Fruit fly (Drosophila melanogaster) whole organism, embryonic: ENCODE data around the gene CG17344.

Source experiments
- Atf-2 ChIP-seq: fragments of 200-800 bp; sonication (Bioruptor generic); optimal IDR thresholded peaks from 2 replicates; lab custom pipeline; 2016; ENCODE audit warnings: missing biosample characterization, missing genetic modification characterization
- CG12299 ChIP-seq: fragments of 200-800 bp; sonication (Bioruptor generic); optimal IDR thresholded peaks from 2 replicates; lab custom pipeline; 2018; ENCODE audit warnings: missing biosample characterization, mild to moderate bottlenecking, missing genetic modification characterization
- CG17912 ChIP-seq: fragments of 200-800 bp; sonication (Bioruptor generic); optimal IDR thresholded peaks from 2 replicates; lab custom pipeline; 2018; ENCODE audit warnings: missing biosample characterization, mild to moderate bottlenecking, missing genetic modification characterization
- CG18011 ChIP-seq: fragments of 200-800 bp; sonication (Bioruptor generic); optimal IDR thresholded peaks from 2 replicates; lab custom pipeline; 2017; ENCODE audit warnings: missing biosample characterization, missing genetic modification characterization, mild to moderate bottlenecking, moderate library complexity, missing genotype
- CG1832 ChIP-seq: fragments of 200-800 bp; sonication (Bioruptor generic); optimal IDR thresholded peaks from 2 replicates; lab custom pipeline; 2017; ENCODE audit warnings: missing biosample characterization, mild to moderate bottlenecking, missing genetic modification characterization, inconsistent platforms
- CG33557 ChIP-seq: fragments of 200-800 bp; sonication (Bioruptor generic); optimal IDR thresholded peaks from 2 replicates; lab custom pipeline; 2019; ENCODE audit warnings: missing biosample characterization, mild to moderate bottlenecking, missing genetic modification characterization, moderate library complexity
- CG3407 ChIP-seq: fragments of 200-800 bp; sonication (Bioruptor generic); optimal IDR thresholded peaks from 2 replicates; lab custom pipeline; 2018; ENCODE audit warnings: missing biosample characterization, mild to moderate bottlenecking, missing genetic modification characterization
- CG3847 ChIP-seq: fragments of 200-800 bp; sonication (Bioruptor generic); IDR thresholded peaks from 2 replicates; pipeline ENCODE4 v1.3.6; 2022; ENCODE audit warnings: missing biosample characterization, missing genetic modification characterization
- CG4707 ChIP-seq: fragments of 200-800 bp; sonication (Bioruptor generic); optimal IDR thresholded peaks from 2 replicates; lab custom pipeline; 2018; ENCODE audit warnings: missing biosample characterization, mild to moderate bottlenecking, missing genetic modification characterization, moderate library complexity
- CG4854 ChIP-seq: fragments of 200-800 bp; sonication (Bioruptor generic); optimal IDR thresholded peaks from 2 replicates; lab custom pipeline; 2016; ENCODE audit warnings: missing biosample characterization, missing genetic modification characterization, inconsistent platforms
- CG5953 ChIP-seq: fragments of 200-800 bp; sonication (Bioruptor generic); IDR thresholded peaks from 2 replicates; pipeline ENCODE4 v1.3.6; 2022; ENCODE audit warnings: missing biosample characterization, missing genetic modification characterization
- CG8359 ChIP-seq: fragments of 200-800 bp; sonication (Bioruptor generic); optimal IDR thresholded peaks from 2 replicates; lab custom pipeline; 2017; ENCODE audit warnings: missing biosample characterization, mild to moderate bottlenecking, missing genetic modification characterization, borderline replicate concordance
- CG8478 ChIP-seq: fragments of >200 bp; optimal IDR thresholded peaks from 2 replicates; lab custom pipeline; 2018
- CG9727 ChIP-seq: fragments of 200-800 bp; sonication (Bioruptor generic); optimal IDR thresholded peaks from 3 replicates; lab custom pipeline; 2017; ENCODE audit warnings: missing biosample characterization, mild to moderate bottlenecking, missing genetic modification characterization
- CG9797 ChIP-seq: fragments of 200-800 bp; sonication (Bioruptor generic); optimal IDR thresholded peaks from 3 replicates; lab custom pipeline; 2018; ENCODE audit warnings: missing biosample characterization, mild to moderate bottlenecking, missing genetic modification characterization
- E2f2 ChIP-seq: fragments of 200-800 bp; sonication (Bioruptor generic); IDR thresholded peaks from 2 replicates; pipeline ENCODE4 v1.3.6; 2022; ENCODE audit warnings: missing biosample characterization, missing genetic modification characterization
- Eip74EF ChIP-seq, 2 experiments: fragments of 200-800 bp in 1 of 2; fragments of >200 bp in 1 of 2; sonication (Bioruptor generic) in 1 of 2; optimal IDR thresholded peaks; 2 replicates each; lab custom pipeline; 2017 to 2019; ENCODE audit warnings: missing biosample characterization in 2 of 2, missing genetic modification characterization in 2 of 2, mild to moderate bottlenecking in 1 of 2, moderate library complexity in 1 of 2
- Fer1 ChIP-seq: fragments of 200-800 bp; sonication (Bioruptor generic); optimal IDR thresholded peaks from 2 replicates; lab custom pipeline; 2017; ENCODE audit warnings: missing biosample characterization, mild to moderate bottlenecking, missing genetic modification characterization
- Hr51 ChIP-seq, 2 experiments: fragments of 200-800 bp; sonication (Bioruptor generic); optimal IDR thresholded peaks; 2 replicates in 1 of 2; 3 replicates in 1 of 2; lab custom pipeline; 2016 to 2018; ENCODE audit warnings: missing biosample characterization in 2 of 2, missing genetic modification characterization in 2 of 2, mild to moderate bottlenecking in 1 of 2, moderate library complexity in 1 of 2
- Hr78 ChIP-seq, 2 experiments: fragments of 200-800 bp in 1 of 2; fragments of >200 bp in 1 of 2; sonication (Bioruptor generic) in 1 of 2; optimal IDR thresholded peaks; 2 replicates each; lab custom pipeline; 2017 to 2019; ENCODE audit warnings: missing biosample characterization in 2 of 2, missing genetic modification characterization in 2 of 2, mild to moderate bottlenecking in 1 of 2, moderate library complexity in 1 of 2
- Kr ChIP-seq: fragments of 200-800 bp; sonication (Bioruptor generic); optimal IDR thresholded peaks from 2 replicates; lab custom pipeline; 2017; ENCODE audit warnings: missing biosample characterization, mild to moderate bottlenecking, missing genetic modification characterization
- Mrtf ChIP-seq: fragments of 200-800 bp; sonication (Bioruptor generic); IDR thresholded peaks from 3 replicates; pipeline ENCODE4 v1.3.6; 2022; ENCODE audit warnings: missing biosample characterization, missing genetic modification characterization
- NC2α ChIP-seq: fragments of 200-800 bp; sonication (Bioruptor generic); optimal IDR thresholded peaks from 2 replicates; lab custom pipeline; 2016; ENCODE audit warnings: missing biosample characterization, missing genetic modification characterization
- Nf-YC ChIP-seq: fragments of 200-800 bp; optimal IDR thresholded peaks from 3 replicates; lab custom pipeline; 2019; ENCODE audit warnings: missing biosample characterization, mild to moderate bottlenecking, missing genetic modification characterization, moderate library complexity
- Oaz ChIP-seq: fragments of 200-800 bp; sonication (Bioruptor generic); IDR thresholded peaks from 2 replicates; pipeline ENCODE4 v1.3.6; 2022; ENCODE audit warnings: missing biosample characterization, missing genetic modification characterization
- Side ChIP-seq: fragments of 200-800 bp; sonication (Bioruptor generic); optimal IDR thresholded peaks from 2 replicates; lab custom pipeline; 2016; ENCODE audit warnings: missing biosample characterization, missing genetic modification characterization
- Xbp1 ChIP-seq: fragments of 200-800 bp; sonication (Bioruptor generic); optimal IDR thresholded peaks from 3 replicates; lab custom pipeline; 2016; ENCODE audit warnings: missing biosample characterization, mild to moderate bottlenecking, missing genetic modification characterization
- aop ChIP-seq: fragments of 200-800 bp; sonication (Bioruptor generic); IDR thresholded peaks from 2 replicates; pipeline ENCODE4 v1.3.6; 2022; ENCODE audit warnings: missing biosample characterization, missing genetic modification characterization
- bcd ChIP-seq: fragments of 200-800 bp; sonication (Bioruptor generic); optimal IDR thresholded peaks from 2 replicates; lab custom pipeline; 2017; ENCODE audit warnings: missing biosample characterization, mild to moderate bottlenecking, missing genetic modification characterization
- bowl ChIP-seq: fragments of 200-800 bp; sonication (Bioruptor generic); IDR thresholded peaks from 2 replicates; pipeline ENCODE4 v1.3.6; 2022; ENCODE audit warnings: missing biosample characterization, missing genetic modification characterization
- br ChIP-seq: fragments of >200 bp; optimal IDR thresholded peaks from 2 replicates; lab custom pipeline; 2017
- btn ChIP-seq: fragments of 200-800 bp; sonication (Bioruptor generic); optimal IDR thresholded peaks from 2 replicates; lab custom pipeline; 2016; ENCODE audit warnings: missing biosample characterization, missing genetic modification characterization
- croc ChIP-seq: fragments of 200-800 bp; sonication (Bioruptor generic); conservative IDR thresholded peaks from 3 replicates; pipeline ENCODE4 v1.3.6; 2022; ENCODE audit warnings: missing biosample characterization, missing genetic modification characterization
- crol ChIP-seq: fragments of 200-800 bp; sonication (Bioruptor generic); IDR thresholded peaks from 2 replicates; pipeline ENCODE4 v1.3.6; 2022; ENCODE audit warnings: missing biosample characterization, missing genetic modification characterization
- gcm ChIP-seq: fragments of 200-800 bp; sonication (Bioruptor generic); optimal IDR thresholded peaks from 2 replicates; lab custom pipeline; 2019; ENCODE audit warnings: missing biosample characterization, mild to moderate bottlenecking, missing genetic modification characterization, moderate library complexity
- gsb ChIP-seq: fragments of 200-800 bp; sonication (Bioruptor generic); IDR thresholded peaks from 2 replicates; pipeline ENCODE4 v1.3.6; 2022; ENCODE audit warnings: missing biosample characterization, missing genetic modification characterization
- her ChIP-seq: fragments of 200-800 bp; sonication (Bioruptor generic); optimal IDR thresholded peaks from 2 replicates; lab custom pipeline; 2016; ENCODE audit warnings: missing biosample characterization, missing genetic modification characterization
- kni ChIP-seq: fragments of 200-800 bp; sonication (Bioruptor generic); optimal IDR thresholded peaks from 3 replicates; lab custom pipeline; 2017; ENCODE audit warnings: mild to moderate bottlenecking, missing biosample characterization, missing genetic modification reagents, missing genetic modification characterization
- mld ChIP-seq: fragments of 200-800 bp; sonication (Bioruptor generic); IDR thresholded peaks from 3 replicates; pipeline ENCODE4 v1.3.6; 2022; ENCODE audit warnings: missing biosample characterization, missing genetic modification characterization; ENCODE audit not compliant: partially characterized antibody
- p53 ChIP-seq: fragments of 200-800 bp; sonication (Bioruptor generic); optimal IDR thresholded peaks from 2 replicates; lab custom pipeline; 2016; ENCODE audit warnings: missing biosample characterization, missing genetic modification characterization
- pan ChIP-seq, 4 experiments: fragments of >200 bp in 3 of 4; fragments of 200-800 bp in 1 of 4; sonication (Bioruptor generic) in 1 of 4; optimal IDR thresholded peaks in 3 of 4; IDR thresholded peaks in 1 of 4; 2 replicates each; pipeline versions ENCODE4 v1.3.6 to Lab custom; 2017 to 2022; ENCODE audit warnings: missing biosample characterization in 2 of 4, missing genetic modification characterization in 2 of 4, mixed read lengths in 1 of 4
- rib ChIP-seq: fragments of 200-800 bp; sonication (Bioruptor generic); IDR thresholded peaks from 2 replicates; pipeline ENCODE4 v1.3.6; 2022; ENCODE audit warnings: missing biosample characterization, missing genetic modification characterization
- slp2 ChIP-seq: fragments of 200-800 bp; sonication (Bioruptor generic); optimal IDR thresholded peaks from 2 replicates; lab custom pipeline; 2016; ENCODE audit warnings: missing biosample characterization, missing genetic modification characterization
- sug ChIP-seq: fragments of 200-800 bp; optimal IDR thresholded peaks from 2 replicates; lab custom pipeline; 2019; ENCODE audit warnings: missing biosample characterization, mild to moderate bottlenecking, missing genetic modification characterization, moderate library complexity
- tll ChIP-seq, 2 experiments: fragments of 200-800 bp in 1 of 2; fragments of >200 bp in 1 of 2; sonication (Bioruptor generic) in 1 of 2; optimal IDR thresholded peaks; 2 replicates each; lab custom pipeline; 2017 to 2019; ENCODE audit warnings: missing biosample characterization in 2 of 2, missing genetic modification characterization in 2 of 2, mild to moderate bottlenecking in 1 of 2, moderate library complexity in 1 of 2
- ttk ChIP-seq: fragments of 200-800 bp; sonication (Bioruptor generic); IDR thresholded peaks from 2 replicates; pipeline ENCODE4 v2.1.2; 2022; ENCODE audit warnings: missing biosample characterization, missing genetic modification characterization
- wek ChIP-seq: fragments of 200-800 bp; sonication (Bioruptor generic); optimal IDR thresholded peaks from 3 replicates; lab custom pipeline; 2018; ENCODE audit warnings: missing biosample characterization, mild to moderate bottlenecking, missing genetic modification characterization, moderate library complexity
- zfh2 ChIP-seq: fragments of 200-800 bp; sonication (Bioruptor generic); optimal IDR thresholded peaks from 2 replicates; lab custom pipeline; 2016; ENCODE audit warnings: missing biosample characterization, missing genetic modification characterization

The CG17344 gene

dm6 chr2L:19141435-19142126 lies 39.7 kb downstream of the CG17344 start:
- TF ChIP-seq sug (tag; lab: Kevin White, UChicago) (peak; percentile 67), CG17912 (GFP tag; lab: Kevin White, UChicago) (no peak), CG9727 (GFP tag; lab: Kevin White, UChicago) (peak; percentile 85), Mrtf (0 out of 3 replicates have a peak, but pooled peaks have one; percentile 43), CG12299 (peak; percentile 31), Oaz (GFP tag; lab: Robert Waterston, UW) (no peak), bcd (GFP tag; lab: Kevin White, UChicago) (peak; percentile 79), Eip74EF (GFP tag; optimal IDR thresholded peaks at IDR 0.05; lab: Kevin White, UChicago) (peak in 1 of 2 experiments; percentile 60), gsb (0 out of 2 replicates have a peak, but pooled peaks have one; percentile 33), CG3407 (GFP tag; lab: Kevin White, UChicago) (peak; percentile 54), CG9797 (no peak), mld (GFP tag; lab: Robert Waterston, UW) (no peak), her (GFP tag; lab: Kevin White, UChicago) (peak; percentile 52), ttk (GFP tag; lab: Robert Waterston, UW) (no peak), CG18011 (peak; percentile 52), CG1832 (GFP tag; lab: Kevin White, UChicago) (peak; percentile 42), br (no peak), Fer1 (GFP tag; lab: Kevin White, UChicago) (peak; percentile 75), CG8359 (GFP tag; lab: Kevin White, UChicago) (peak; percentile 52), zfh2 (peak; percentile 66), pan (optimal IDR thresholded peaks at IDR 0.05; lab: Kevin White, UChicago) (no peak), pan (GFP tag; optimal IDR thresholded peaks at IDR 0.05 in 1 of 2, IDR thresholded peaks at IDR 0.05 in 1 of 2) (peak in 1 of 2 experiments; percentile 44), E2f2 (GFP tag; lab: Robert Waterston, UW) (peak; percentile 33; the same call in 1 of the 2 replicates), Side (GFP tag; lab: Kevin White, UChicago) (peak; percentile 63), btn (GFP tag; lab: Kevin White, UChicago) (no peak), gcm (GFP tag; lab: Kevin White, UChicago) (peak; percentile 67), CG5953 (no peak), CG3847 (GFP tag; lab: Robert Waterston, UW) (peak; percentile 56), NC2α (peak; percentile 62), Hr51 (GFP tag; optimal IDR thresholded peaks at IDR 0.05; lab: Kevin White, UChicago) (peak; percentile 59 to 73), crol (GFP tag; lab: Robert Waterston, UW) (peak; percentile 69; the same call in 1 of the 2 replicates), tll (GFP tag; optimal IDR thresholded peaks at IDR 0.05; lab: Kevin White, UChicago) (no peak), Atf-2 (GFP tag; lab: Kevin White, UChicago) (peak; percentile 70), CG33557 (GFP tag; lab: Kevin White, UChicago) (peak; percentile 72), Xbp1 (peak; percentile 73), rib (peak; percentile 30; the same call in 1 of the 2 replicates), Nf-YC (tag; lab: Kevin White, UChicago) (peak; percentile 18), Kr (GFP tag; lab: Kevin White, UChicago) (no peak), kni (GFP tag; lab: Kevin White, UChicago) (no peak), CG8478 (no peak), CG4854 (GFP tag; lab: Kevin White, UChicago) (peak; percentile 60), Hr78 (GFP tag; optimal IDR thresholded peaks at IDR 0.05; lab: Kevin White, UChicago) (peak in 1 of 2 experiments; percentile 5), wek (GFP tag; lab: Kevin White, UChicago) (peak; percentile 31), bowl (no peak), aop (GFP tag; lab: Robert Waterston, UW) (no peak), p53 (peak; percentile 17), croc (GFP tag; lab: Robert Waterston, UW) (peak; percentile 42; the same call in 2 of the 3 replicates), CG4707 (GFP tag; lab: Kevin White, UChicago) (peak; percentile 18), slp2 (peak; percentile 48)
